Fruit fly (Drosophila melanogaster) whole organism, pupa: Measurements from ENCODE around the gene fig.

Experiments used
- CG10348 ChIP-seq: fragments of 200-800 bp; sonication (Bioruptor generic); IDR thresholded peaks from 2 replicates; pipeline ENCODE4 v1.3.6; 2022; ENCODE audit warnings: missing biosample characterization, missing genetic modification characterization
- CG12605 ChIP-seq: fragments of 200-800 bp; sonication (Bioruptor generic); IDR thresholded peaks from 2 replicates; pipeline ENCODE4 v1.3.6; 2022; ENCODE audit warnings: missing biosample characterization, missing genetic modification characterization
- CG13204 ChIP-seq: fragments of 200-800 bp; sonication (Bioruptor generic); optimal IDR thresholded peaks from 2 replicates; lab custom pipeline; 2018; ENCODE audit warnings: missing biosample characterization, mild to moderate bottlenecking, missing genetic modification characterization, moderate library complexity
- CG14655 ChIP-seq: fragments of 200-800 bp; sonication (Bioruptor generic); optimal IDR thresholded peaks from 3 replicates; lab custom pipeline; 2017; ENCODE audit warnings: mild to moderate bottlenecking, missing biosample characterization, missing genetic modification reagents, missing genetic modification characterization
- CG15710 ChIP-seq: fragments of 200-800 bp; sonication (Bioruptor generic); optimal IDR thresholded peaks from 2 replicates; lab custom pipeline; 2018; ENCODE audit warnings: missing biosample characterization, mild to moderate bottlenecking, missing genetic modification characterization, moderate library complexity
- CG17806 ChIP-seq: fragments of 200-800 bp; sonication (Bioruptor generic); optimal IDR thresholded peaks from 2 replicates; lab custom pipeline; 2018; ENCODE audit warnings: missing biosample characterization, mild to moderate bottlenecking, missing genetic modification characterization, moderate library complexity
- CG32121 ChIP-seq: fragments of 200-800 bp; sonication (Bioruptor generic); IDR thresholded peaks from 2 replicates; pipeline ENCODE4 v1.3.6; 2022; ENCODE audit warnings: missing biosample characterization, missing genetic modification characterization
- CG34367 ChIP-seq: fragments of 200-800 bp; sonication (Bioruptor generic); optimal IDR thresholded peaks from 2 replicates; lab custom pipeline; 2018; ENCODE audit warnings: missing biosample characterization, mild to moderate bottlenecking, missing genetic modification characterization
- CG4496 ChIP-seq: fragments of 200-800 bp; sonication (Bioruptor generic); IDR thresholded peaks from 3 replicates; pipeline ENCODE4 v1.3.6; 2022; ENCODE audit warnings: missing biosample characterization, missing genetic modification characterization
- CG8159 ChIP-seq: fragments of 200-800 bp; sonication (Bioruptor generic); optimal IDR thresholded peaks from 3 replicates; lab custom pipeline; 2018; ENCODE audit warnings: missing biosample characterization, mild to moderate bottlenecking, missing genetic modification characterization, moderate library complexity
- CG8301 ChIP-seq: fragments of 200-800 bp; sonication (Bioruptor generic); optimal IDR thresholded peaks from 2 replicates; lab custom pipeline; 2018; ENCODE audit warnings: missing biosample characterization, mild to moderate bottlenecking, missing genetic modification characterization
- CG9948 ChIP-seq: fragments of 200-800 bp; sonication (Bioruptor generic); optimal IDR thresholded peaks from 2 replicates; lab custom pipeline; 2018; ENCODE audit warnings: missing biosample characterization, mild to moderate bottlenecking, missing genetic modification characterization, moderate library complexity
- D1 ChIP-seq: fragments of 200-800 bp; sonication (Bioruptor generic); optimal IDR thresholded peaks from 2 replicates; lab custom pipeline; 2018; ENCODE audit warnings: missing biosample characterization, mild to moderate bottlenecking, missing genetic modification characterization, moderate library complexity
- EcR ChIP-seq: fragments of 200-800 bp; sonication (Bioruptor generic); optimal IDR thresholded peaks from 3 replicates; lab custom pipeline; 2019; ENCODE audit warnings: missing biosample characterization, missing genetic modification characterization, mild to moderate bottlenecking, moderate library complexity, missing genetic modification reagents
- Ets98B ChIP-seq: fragments of 200-800 bp; sonication (Bioruptor generic); IDR thresholded peaks from 2 replicates; pipeline ENCODE4 v1.3.6; 2022; ENCODE audit warnings: missing biosample characterization, missing genetic modification characterization
- Pif1A ChIP-seq: fragments of 200-800 bp; sonication (Bioruptor generic); optimal IDR thresholded peaks from 3 replicates; lab custom pipeline; 2016; ENCODE audit warnings: missing biosample characterization, missing genetic modification characterization
- Pif1B ChIP-seq: fragments of 200-800 bp; sonication (Bioruptor generic); optimal IDR thresholded peaks from 3 replicates; lab custom pipeline; 2016; ENCODE audit warnings: missing biosample characterization, missing genetic modification characterization
- Snoo ChIP-seq: fragments of 200-800 bp; sonication (Bioruptor generic); optimal IDR thresholded peaks from 3 replicates; lab custom pipeline; 2017; ENCODE audit warnings: missing biosample characterization, mild to moderate bottlenecking, missing genetic modification characterization, inconsistent platforms
- fd96Ca ChIP-seq: fragments of 200-800 bp; sonication (Bioruptor generic); IDR thresholded peaks from 3 replicates; pipeline ENCODE4 v1.3.6; 2022; ENCODE audit warnings: missing biosample characterization, missing genetic modification characterization
- gl ChIP-seq: fragments of 200-800 bp; sonication (Bioruptor generic); optimal IDR thresholded peaks from 2 replicates; lab custom pipeline; 2018; ENCODE audit warnings: missing biosample characterization, mild to moderate bottlenecking, missing genetic modification characterization
- rn ChIP-seq: fragments of 200-800 bp; sonication (Bioruptor generic); IDR thresholded peaks from 2 replicates; pipeline ENCODE4 v1.3.6; 2022; ENCODE audit warnings: missing biosample characterization, missing genetic modification characterization

fig gene

dm6 chr3R:29774360-29775193 lies 5.7 kb downstream of the fig start:
- TF ChIP-seq CG32121 (GFP tag; lab: Robert Waterston, UW): peak; percentile 26; the same call in 1 of the 2 replicates
- peak; percentile 56; the same call in 1 of the 2 replicates for TF ChIP-seq Ets98B (GFP tag; lab: Robert Waterston, UW)
- no peak for TF ChIP-seq CG34367
- peak; percentile 47; the same call in 2 of the 3 replicates for TF ChIP-seq fd96Ca
- TF ChIP-seq EcR: peak; percentile 41
- peak; percentile 50 for TF ChIP-seq CG13204
- TF ChIP-seq gl (tag; lab: Kevin White, UChicago): peak; percentile 9
- TF ChIP-seq CG15710 (tag; lab: Kevin White, UChicago): no peak
- TF ChIP-seq, all 21 proteins: peak for 6

- TF ChIP-seq fd96Ca (peak; percentile 86), CG13204 (peak; percentile 53), rn (GFP tag; lab: Robert Waterston, UW) (peak; percentile 67; the same call in 1 of the 2 replicates), Pif1B (peak; percentile 70), Pif1A (peak; percentile 82), EcR (no peak), gl (tag; lab: Kevin White, UChicago) (peak; percentile 50), Ets98B (GFP tag; lab: Robert Waterston, UW) (peak; percentile 43; the same call in 1 of the 2 replicates), CG12605 (GFP tag; lab: Robert Waterston, UW) (no peak), CG10348 (GFP tag; lab: Robert Waterston, UW) (peak; percentile 42), CG8301 (peak; percentile 80), CG14655 (GFP tag; lab: Kevin White, UChicago) (peak; percentile 84), CG17806 (peak; percentile 68), CG9948 (peak; percentile 74), Snoo (peak; percentile 4), CG32121 (GFP tag; lab: Robert Waterston, UW) (peak; percentile 78), CG34367 (peak; percentile 78), CG8159 (tag; lab: Kevin White, UChicago) (peak; percentile 83), CG4496 (GFP tag; lab: Robert Waterston, UW) (peak; percentile 78; the same call in 2 of the 3 replicates), D1 (tag; lab: Kevin White, UChicago) (no peak), CG15710 (tag; lab: Kevin White, UChicago) (peak; percentile 86)
- TF ChIP-seq, all 21 proteins: peak for 18
Observed at dm6 chr3R:29773833-29774324, 6.4 kb downstream of the fig start.

dm6 chr3R:29772795-29773331 lies 7.4 kb downstream of the fig start:
- TF ChIP-seq D1 (tag; lab: Kevin White, UChicago): no peak
- peak; percentile 33; the same call in 1 of the 2 replicates for TF ChIP-seq rn (GFP tag; lab: Robert Waterston, UW)
- TF ChIP-seq EcR: peak; percentile 84
- peak; percentile 99 for TF ChIP-seq CG13204
- no peak for TF ChIP-seq Snoo
- no peak; the same call in 2 of the 3 replicates for TF ChIP-seq CG4496 (GFP tag; lab: Robert Waterston, UW)
- peak; percentile 78 for TF ChIP-seq CG32121 (GFP tag; lab: Robert Waterston, UW)
- TF ChIP-seq CG9948: no peak
- TF ChIP-seq CG8159 (tag; lab: Kevin White, UChicago): no peak
- no peak for TF ChIP-seq Pif1B
- peak; percentile 54 for TF ChIP-seq CG10348 (GFP tag; lab: Robert Waterston, UW)
- peak; percentile 51; the same call in 2 of the 3 replicates for TF ChIP-seq fd96Ca
- peak; percentile 19 for TF ChIP-seq CG15710 (tag; lab: Kevin White, UChicago)
- peak; percentile 68 for TF ChIP-seq CG12605 (GFP tag; lab: Robert Waterston, UW)
- peak; percentile 41 for TF ChIP-seq gl (tag; lab: Kevin White, UChicago)
- TF ChIP-seq Pif1A: no peak
- no peak for TF ChIP-seq CG34367
- no peak for TF ChIP-seq CG14655 (GFP tag; lab: Kevin White, UChicago)
- TF ChIP-seq CG8301: no peak
- TF ChIP-seq CG17806: no peak
- TF ChIP-seq Ets98B (GFP tag; lab: Robert Waterston, UW): peak; percentile 70

- TF ChIP-seq Ets98B (GFP tag; lab: Robert Waterston, UW): 0 out of 2 replicates have a peak, but pooled peaks have one; percentile 37
- no peak for TF ChIP-seq fd96Ca
- no peak for TF ChIP-seq CG10348 (GFP tag; lab: Robert Waterston, UW)
- TF ChIP-seq CG8301: peak; percentile 32
- TF ChIP-seq CG14655 (GFP tag; lab: Kevin White, UChicago): peak; percentile 73
- no peak for TF ChIP-seq CG32121 (GFP tag; lab: Robert Waterston, UW)
- no peak for TF ChIP-seq Pif1A
- TF ChIP-seq gl (tag; lab: Kevin White, UChicago): no peak
- no peak for TF ChIP-seq CG12605 (GFP tag; lab: Robert Waterston, UW)
- TF ChIP-seq CG9948: peak; percentile 32
- TF ChIP-seq D1 (tag; lab: Kevin White, UChicago): no peak
- TF ChIP-seq CG13204: no peak
- TF ChIP-seq EcR: no peak
- TF ChIP-seq Snoo: peak; percentile 23
- peak; percentile 35; the same call in 1 of the 3 replicates for TF ChIP-seq CG4496 (GFP tag; lab: Robert Waterston, UW)
- no peak for TF ChIP-seq Pif1B
- TF ChIP-seq CG15710 (tag; lab: Kevin White, UChicago): peak; percentile 13
- peak; percentile 67 for TF ChIP-seq CG8159 (tag; lab: Kevin White, UChicago)
- TF ChIP-seq CG34367: no peak
- no peak for TF ChIP-seq rn (GFP tag; lab: Robert Waterston, UW)
- no peak for TF ChIP-seq CG17806
- TF ChIP-seq, all 21 proteins: peak for 8
Observed at dm6 chr3R:29772090-29772794, 8.0 kb downstream of the fig start.
